Worm (Caenorhabditis elegans): Measurements from ENCODE around the gene dnj-18.

- no peak for TF ChIP-seq tbx-2 (tag; optimal IDR thresholded peaks at IDR 0.05)
- TF ChIP-seq unc-130 (tag; optimal IDR thresholded peaks at IDR 0.05): no peak
- no peak for TF ChIP-seq unc-86 (tag; optimal IDR thresholded peaks at IDR 0.05)
These were observed 2.9 kb upstream of the dnj-18 start, which contains the start of gene T04A8.7 for ce11 chrIII:4695057-4695456.
